ENCODE assay signal across 1 worm cellular context in the genomic region with DNA sequence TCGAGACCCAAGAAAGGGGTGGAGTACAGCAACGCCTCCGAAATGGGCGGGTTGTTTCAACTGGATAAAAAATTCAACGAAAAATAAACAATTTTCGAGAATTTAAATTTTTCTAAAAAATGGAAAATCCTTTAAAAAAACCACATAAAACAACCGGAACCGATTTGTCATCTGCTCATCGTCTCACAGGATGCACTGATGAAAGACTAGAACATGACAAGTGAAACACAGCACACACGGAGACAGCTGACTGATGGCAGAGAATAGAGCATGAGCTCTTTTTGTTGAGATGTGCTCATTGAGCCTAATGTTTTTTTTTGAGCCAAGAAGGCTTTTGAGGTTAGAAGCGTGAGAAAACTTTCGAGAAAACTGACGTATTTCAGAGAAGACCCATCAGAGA.
TF ChIP-seq lines count a peak whose summit lies in the region.

No protein-coding gene starts in this region.

TF ChIP-seq in whole organism, L1 larva, 84 proteins besides CTCF, POLR2A, EP300 and RAD21 (continued from another document):
- no peak for TF ChIP-seq elt-3 (tag; optimal IDR thresholded peaks at IDR 0.05; lab: Kevin White, UChicago)
- TF ChIP-seq rnt-1 (tag; optimal IDR thresholded peaks at IDR 0.05; lab: Kevin White, UChicago) = peak; percentile 16
- TF ChIP-seq dpl-1 (GFP tag; optimal IDR thresholded peaks at IDR 0.05; lab: Kevin White, UChicago) = no peak
- TF ChIP-seq nhr-237 (tag; optimal IDR thresholded peaks at IDR 0.05; lab: Kevin White, UChicago) = no peak
